Worm (Caenorhabditis elegans) whole organism, L4 larva: ENCODE data around the gene flp-7.

Source experiments
- F49E8.2 ChIP-seq: sonication (generic microtip); optimal IDR thresholded peaks from 2 replicates; lab custom pipeline; 2016; ENCODE audit warnings: missing compliant biosample characterization, mild to moderate bottlenecking, missing genetic modification characterization, borderline replicate concordance
- ZK546.5 ChIP-seq, 2 experiments: sonication (generic microtip); optimal IDR thresholded peaks; 2 replicates each; lab custom pipeline; 2017; ENCODE audit warnings: missing biosample characterization in 2 of 2, missing genetic modification characterization in 2 of 2
- arid-1 ChIP-seq: fragments of 200-800 bp; sonication (Bioruptor generic); conservative IDR thresholded peaks from 2 replicates; pipeline ENCODE4 v1.3.6; 2022; ENCODE audit warnings: missing genetic modification reagents, missing genetic modification characterization, missing compliant biosample characterization
- daf-8 ChIP-seq: fragments of 200-800 bp; sonication (Bioruptor generic); IDR thresholded peaks from 2 replicates; pipeline ENCODE4 v1.3.6; 2022; ENCODE audit warnings: missing genetic modification characterization, missing compliant biosample characterization
- fos-1 ChIP-seq: fragments of 150-350 bp; optimal IDR thresholded peaks from 2 replicates; lab custom pipeline; 2014; ENCODE audit warnings: missing biosample characterization, missing genetic modification characterization
- jun-1 ChIP-seq: fragments of 150-350 bp; optimal IDR thresholded peaks from 2 replicates; lab custom pipeline; 2014; ENCODE audit warnings: missing biosample characterization, missing genetic modification reagents, missing genetic modification characterization
- lin-15B ChIP-seq: fragments of 150-350 bp; sonication (generic microtip); optimal IDR thresholded peaks from 3 replicates; lab custom pipeline; 2014; ENCODE audit warnings: missing biosample characterization, missing genetic modification characterization
- mep-1 ChIP-seq: fragments of 150-350 bp; sonication (generic microtip); optimal IDR thresholded peaks from 3 replicates; lab custom pipeline; 2014; ENCODE audit warnings: missing biosample characterization, missing genetic modification characterization
- mes-2 ChIP-seq: sonication (generic microtip); optimal IDR thresholded peaks from 2 replicates; lab custom pipeline; 2016; ENCODE audit warnings: missing genotype, mild to moderate bottlenecking, missing genetic modification characterization, missing compliant biosample characterization; ENCODE audit not compliant: poor library complexity, severe bottlenecking
- unc-130 ChIP-seq: sonication (generic microtip); optimal IDR thresholded peaks from 2 replicates; lab custom pipeline; 2016; ENCODE audit warnings: missing genetic modification reagents, missing genetic modification characterization, missing compliant biosample characterization
- zag-1 ChIP-seq: fragments of 150-350 bp; optimal IDR thresholded peaks from 2 replicates; lab custom pipeline; 2014; ENCODE audit warnings: missing biosample characterization, missing genetic modification characterization
- ztf-7 ChIP-seq: fragments of 150-350 bp; optimal IDR thresholded peaks from 2 replicates; lab custom pipeline; 2014; ENCODE audit warnings: missing biosample characterization, missing genetic modification characterization

ce11 chrX:5905764-5906163 lies 20.1 kb downstream of the flp-7 start:
- TF ChIP-seq mep-1 (tag; lab: Kevin White, UChicago): no peak
- TF ChIP-seq arid-1 (GFP tag; lab: Robert Waterston, UW): no peak
- no peak for TF ChIP-seq ZK546.5 (tag; optimal IDR thresholded peaks at IDR 0.05; lab: Kevin White, UChicago)
- TF ChIP-seq unc-130 (GFP tag; lab: Kevin White, UChicago): no peak
- TF ChIP-seq lin-15B (tag; lab: Kevin White, UChicago): no peak
- TF ChIP-seq ztf-7 (tag; lab: Kevin White, UChicago): no peak
- TF ChIP-seq fos-1 (tag; lab: Kevin White, UChicago): no peak
- no peak for TF ChIP-seq F49E8.2 (tag; lab: Kevin White, UChicago)
- TF ChIP-seq jun-1: no peak
- TF ChIP-seq zag-1 (tag; lab: Kevin White, UChicago): no peak
- TF ChIP-seq mes-2 (tag; lab: Kevin White, UChicago): no peak
- no peak for TF ChIP-seq daf-8 (GFP tag; lab: Robert Waterston, UW)
